Worm (Caenorhabditis elegans): Measurements from ENCODE around the gene K02E10.4.

K02E10.4 gene

DNA sequence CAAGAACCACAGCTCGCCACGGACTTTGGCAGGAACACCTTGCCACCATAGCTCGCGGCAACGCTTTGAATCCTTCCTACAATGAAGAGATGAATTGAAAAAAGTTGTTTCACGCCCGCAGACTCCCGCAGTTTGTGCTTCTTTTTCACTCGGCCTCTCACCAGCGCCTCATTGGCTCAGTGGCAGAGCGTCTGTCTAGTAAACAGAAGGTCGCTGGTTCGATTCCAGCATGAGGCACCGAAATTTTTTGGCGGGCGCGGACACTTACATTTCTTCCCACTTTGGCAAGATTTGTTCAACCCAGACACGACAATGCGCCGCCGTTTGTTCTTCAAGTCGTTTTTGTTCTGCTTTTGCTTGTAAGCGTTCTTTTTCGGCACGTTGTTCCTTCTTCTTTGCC, 44.8 kb downstream of the K02E10.4 start (continued):
- TF ChIP-seq B0035.1 (tag; optimal IDR thresholded peaks at IDR 0.05) (peak; percentile 3), lsl-1 (GFP tag; optimal IDR thresholded peaks at IDR 0.05) (no peak), nhr-179 (tag; optimal IDR thresholded peaks at IDR 0.05) (peak; percentile 26), K11D2.4 (GFP tag; IDR thresholded peaks at IDR 0.05) (no peak), C17E4.6 (GFP tag; IDR thresholded peaks at IDR 0.05) (no peak), zfh-2 (GFP tag; conservative IDR thresholded peaks at IDR 0.05) (peak; percentile 69), F57C9.4 (tag; optimal IDR thresholded peaks at IDR 0.05) (no peak), T26A5.8 (tag; optimal IDR thresholded peaks at IDR 0.05) (peak; percentile 39), chd-7 (tag; optimal IDR thresholded peaks at IDR 0.05) (peak; percentile 17), ekl-4 (GFP tag; IDR thresholded peaks at IDR 0.05) (no peak), D2030.7 (GFP tag; IDR thresholded peaks at IDR 0.05) (peak; percentile 66)

DNA sequence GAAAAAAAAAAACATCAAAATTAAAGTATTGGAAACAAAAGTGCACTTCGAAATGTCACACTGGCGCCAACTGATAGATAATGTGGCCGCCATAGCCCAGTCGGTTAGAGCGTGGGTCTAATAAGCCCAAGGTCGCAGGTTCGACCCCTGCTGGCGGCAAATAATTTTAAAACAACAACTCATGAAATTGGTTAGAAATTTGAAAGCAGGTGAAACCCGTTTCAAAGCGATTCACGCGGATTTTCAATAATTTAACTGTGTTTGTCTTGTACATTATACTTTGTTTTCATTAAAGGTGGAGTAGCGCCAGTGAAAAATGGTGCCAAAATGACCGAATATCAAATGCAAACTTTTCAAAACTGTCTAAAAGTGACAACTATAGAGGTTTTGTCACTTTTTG, 48.2 kb downstream of the K02E10.4 start:
- no peak for TF ChIP-seq F55B11.4 (tag; optimal IDR thresholded peaks at IDR 0.05; ENCODE audit: borderline replicate concordance, insufficient read depth)
- TF ChIP-seq tlf-1 (GFP tag; optimal IDR thresholded peaks at IDR 0.05), result no peak
- TF ChIP-seq ztf-18 (tag; optimal IDR thresholded peaks at IDR 0.05), result peak; percentile 65
- TF ChIP-seq somi-1 (GFP tag; optimal IDR thresholded peaks at IDR 0.05), result no peak
- no peak for TF ChIP-seq let-526 (GFP tag; IDR thresholded peaks at IDR 0.05)
- TF ChIP-seq lin-40 (tag; optimal IDR thresholded peaks at IDR 0.05), result peak; percentile 53
- 0 out of 2 replicates have a peak, but pooled peaks have one; percentile 32 for TF ChIP-seq egl-44 (GFP tag; IDR thresholded peaks at IDR 0.05)
- peak; percentile 68 for TF ChIP-seq zim-3 (tag; optimal IDR thresholded peaks at IDR 0.05)
- peak; percentile 56 for TF ChIP-seq atf-7 (tag; optimal IDR thresholded peaks at IDR 0.05)
- TF ChIP-seq ekl-4 (GFP tag; IDR thresholded peaks at IDR 0.05), result peak; percentile 61; the same call in 1 of the 2 replicates
- no peak for TF ChIP-seq hrde-1 (tag; optimal IDR thresholded peaks at IDR 0.05; ENCODE audit: borderline replicate concordance)
- TF ChIP-seq nhr-179 (tag; optimal IDR thresholded peaks at IDR 0.05), result peak; percentile 73
- peak; percentile 44 for TF ChIP-seq madf-10 (tag; optimal IDR thresholded peaks at IDR 0.05)
- no peak for TF ChIP-seq ets-4 (GFP tag; optimal IDR thresholded peaks at IDR 0.05)
- peak; percentile 13 for TF ChIP-seq unc-130 (GFP tag; optimal IDR thresholded peaks at IDR 0.05)
- 0 out of 2 replicates have a peak, but pooled peaks have one; percentile 67 for TF ChIP-seq nfya-2 (GFP tag; IDR thresholded peaks at IDR 0.05)
- peak; percentile 40 for TF ChIP-seq ztf-22 (GFP tag; optimal IDR thresholded peaks at IDR 0.05)
- peak; percentile 40 for TF ChIP-seq nhr-80 (tag; optimal IDR thresholded peaks at IDR 0.05)
- no peak for TF ChIP-seq gei-17 (GFP tag; optimal IDR thresholded peaks at IDR 0.05)
- TF ChIP-seq Y56A3A.18 (GFP tag; IDR thresholded peaks at IDR 0.05), result 0 out of 2 replicates have a peak, but pooled peaks have one; percentile 58
- TF ChIP-seq snpc-1.1 (tag; optimal IDR thresholded peaks at IDR 0.05; ENCODE audit: insufficient read depth), result peak; percentile 26
- TF ChIP-seq B0019.2 (GFP tag; conservative IDR thresholded peaks at IDR 0.05), result no peak
- peak; percentile 69 for TF ChIP-seq pbrm-1 (GFP tag; IDR thresholded peaks at IDR 0.05)
- peak; percentile 58 for TF ChIP-seq D2030.7 (GFP tag; IDR thresholded peaks at IDR 0.05)
- TF ChIP-seq B0261.1 (tag; optimal IDR thresholded peaks at IDR 0.05), result peak; percentile 75
- peak; percentile 44 for TF ChIP-seq lin-54 (GFP tag; optimal IDR thresholded peaks at IDR 0.05)
- TF ChIP-seq cebp-1 (GFP tag; IDR thresholded peaks at IDR 0.05), result peak; percentile 30; the same call in 1 of the 2 replicates
- peak; percentile 57 for TF ChIP-seq cebp-1 (tag; optimal IDR thresholded peaks at IDR 0.05)
- 0 out of 2 replicates have a peak, but pooled peaks have one; percentile 42 for TF ChIP-seq ztf-28 (GFP tag; IDR thresholded peaks at IDR 0.05)
- TF ChIP-seq Y95B8A.8 (GFP tag; IDR thresholded peaks at IDR 0.05), result no peak
- peak; percentile 80 for TF ChIP-seq repo-1 (tag; optimal IDR thresholded peaks at IDR 0.05)
- peak; percentile 85 for TF ChIP-seq tbp1 (GFP tag; optimal IDR thresholded peaks at IDR 0.05)
- no peak for TF ChIP-seq lir-1 (GFP tag; conservative IDR thresholded peaks at IDR 0.05)
- TF ChIP-seq rpc-1 (optimal IDR thresholded peaks at IDR 0.05), result peak; percentile 90
- TF ChIP-seq rpc-1 (tag; optimal IDR thresholded peaks at IDR 0.05), result peak; percentile 83
- TF ChIP-seq lsl-1 (GFP tag; optimal IDR thresholded peaks at IDR 0.05), result no peak
- TF ChIP-seq T07F8.4 (tag; optimal IDR thresholded peaks at IDR 0.05), result peak; percentile 58
- peak; percentile 51 to 61 for TF ChIP-seq let-607 (tag; optimal IDR thresholded peaks at IDR 0.05)
- no peak for TF ChIP-seq nhr-120 (GFP tag; IDR thresholded peaks at IDR 0.05)
- peak; percentile 55; the same call in 1 of the 2 replicates for TF ChIP-seq hmg-20 (GFP tag; IDR thresholded peaks at IDR 0.05)

All from whole organism, young adult.